Fruit fly (Drosophila melanogaster) whole organism, embryonic: Measurements from ENCODE around the gene rut.

ENCODE experiments used
- Antp ChIP-seq: fragments of 200-800 bp; sonication (Bioruptor generic); optimal IDR thresholded peaks from 3 replicates; lab custom pipeline; 2016; ENCODE audit warnings: missing biosample characterization, missing genetic modification characterization
- CG10366 ChIP-seq: fragments of 200-800 bp; sonication (Bioruptor generic); IDR thresholded peaks from 2 replicates; pipeline ENCODE4 v1.3.6; 2022; ENCODE audit warnings: missing biosample characterization, missing genetic modification characterization
- CG10565 ChIP-seq: fragments of 200-800 bp; sonication (Bioruptor generic); optimal IDR thresholded peaks from 3 replicates; lab custom pipeline; 2016; ENCODE audit warnings: missing biosample characterization, mild to moderate bottlenecking, missing genetic modification characterization
- CG12391 ChIP-seq: fragments of 200-800 bp; sonication (Bioruptor generic); optimal IDR thresholded peaks from 3 replicates; lab custom pipeline; 2018; ENCODE audit warnings: missing biosample characterization, mild to moderate bottlenecking, missing genetic modification characterization, moderate library complexity
- CG14441 ChIP-seq: fragments of 200-800 bp; sonication (Bioruptor generic); IDR thresholded peaks from 2 replicates; pipeline ENCODE4 v1.3.6; 2022; ENCODE audit warnings: missing biosample characterization, missing genetic modification characterization
- CG14710 ChIP-seq: fragments of 200-800 bp; sonication (Bioruptor generic); optimal IDR thresholded peaks from 3 replicates; lab custom pipeline; 2019; ENCODE audit warnings: missing biosample characterization, mild to moderate bottlenecking, missing genetic modification characterization, moderate library complexity
- CG17359 ChIP-seq: fragments of 200-800 bp; sonication (Bioruptor generic); optimal IDR thresholded peaks from 3 replicates; lab custom pipeline; 2018; ENCODE audit warnings: missing biosample characterization, mild to moderate bottlenecking, missing genetic modification characterization, moderate library complexity
- CG17829 ChIP-seq: fragments of 200-800 bp; optimal IDR thresholded peaks from 2 replicates; lab custom pipeline; 2019; ENCODE audit warnings: missing biosample characterization, mild to moderate bottlenecking, missing genetic modification characterization, moderate library complexity
- CG2678 ChIP-seq: fragments of 200-800 bp; sonication (Bioruptor generic); optimal IDR thresholded peaks from 3 replicates; lab custom pipeline; 2019; ENCODE audit warnings: missing biosample characterization, mild to moderate bottlenecking, missing genetic modification characterization, moderate library complexity
- CG30020 ChIP-seq: fragments of 200-800 bp; optimal IDR thresholded peaks from 2 replicates; lab custom pipeline; 2019; ENCODE audit warnings: missing biosample characterization, mild to moderate bottlenecking, missing genetic modification characterization, moderate library complexity
- CG30403 ChIP-seq: fragments of 200-800 bp; sonication (Bioruptor generic); optimal IDR thresholded peaks from 3 replicates; lab custom pipeline; 2016; ENCODE audit warnings: missing biosample characterization, missing genetic modification characterization
- CG30431 ChIP-seq: fragments of 200-800 bp; sonication (Bioruptor generic); optimal IDR thresholded peaks from 2 replicates; lab custom pipeline; 2017; ENCODE audit warnings: missing biosample characterization, missing genetic modification characterization
- CG3065 ChIP-seq: fragments of 200-800 bp; sonication (Bioruptor generic); optimal IDR thresholded peaks from 2 replicates; lab custom pipeline; 2016; ENCODE audit warnings: missing biosample characterization, missing genetic modification characterization
- CG4424 ChIP-seq: fragments of 200-800 bp; sonication (Bioruptor generic); optimal IDR thresholded peaks from 3 replicates; lab custom pipeline; 2016; ENCODE audit warnings: missing biosample characterization, missing genetic modification characterization
- CG7745 ChIP-seq: fragments of 200-800 bp; sonication (Bioruptor generic); optimal IDR thresholded peaks from 2 replicates; lab custom pipeline; 2018; ENCODE audit warnings: missing biosample characterization, mild to moderate bottlenecking, missing genetic modification characterization, moderate library complexity
- CG9437 ChIP-seq: fragments of 200-800 bp; sonication (Bioruptor generic); optimal IDR thresholded peaks from 2 replicates; lab custom pipeline; 2018; ENCODE audit warnings: missing biosample characterization, mild to moderate bottlenecking, missing genetic modification characterization
- Dll ChIP-seq: fragments of 200-800 bp; sonication (Bioruptor generic); IDR thresholded peaks from 4 replicates; pipeline ENCODE4 v1.3.6; 2022; ENCODE audit warnings: missing biosample characterization, missing genetic modification characterization; ENCODE audit not compliant: partially characterized antibody
- Fer3 ChIP-seq: fragments of 200-800 bp; sonication (Bioruptor generic); optimal IDR thresholded peaks from 2 replicates; lab custom pipeline; 2018; ENCODE audit warnings: missing biosample characterization, mild to moderate bottlenecking, missing genetic modification characterization, moderate library complexity
- Gug ChIP-seq: fragments of 200-800 bp; sonication (Bioruptor generic); IDR thresholded peaks from 4 replicates; pipeline ENCODE4 v1.3.6; 2022; ENCODE audit warnings: missing biosample characterization, missing genetic modification characterization
- Hey ChIP-seq: fragments of 200-800 bp; sonication (Bioruptor generic); optimal IDR thresholded peaks from 3 replicates; lab custom pipeline; 2018; ENCODE audit warnings: missing biosample characterization, mild to moderate bottlenecking, missing genetic modification characterization
- Hr78 ChIP-seq, 2 experiments: fragments of 200-800 bp in 1 of 2; fragments of >200 bp in 1 of 2; sonication (Bioruptor generic) in 1 of 2; optimal IDR thresholded peaks; 2 replicates each; lab custom pipeline; 2017 to 2019; ENCODE audit warnings: missing biosample characterization in 2 of 2, missing genetic modification characterization in 2 of 2, mild to moderate bottlenecking in 1 of 2, moderate library complexity in 1 of 2
- Lhr ChIP-seq: fragments of 200-800 bp; sonication (Bioruptor generic); optimal IDR thresholded peaks from 3 replicates; lab custom pipeline; 2017; ENCODE audit warnings: mild to moderate bottlenecking, missing biosample characterization, missing genetic modification reagents, missing genetic modification characterization
- MESR4 ChIP-seq: fragments of 200-800 bp; sonication (Bioruptor generic); optimal IDR thresholded peaks from 2 replicates; lab custom pipeline; 2018; ENCODE audit warnings: missing biosample characterization, mild to moderate bottlenecking, missing genetic modification characterization, moderate library complexity
- Nf-YC ChIP-seq: fragments of 200-800 bp; optimal IDR thresholded peaks from 3 replicates; lab custom pipeline; 2019; ENCODE audit warnings: missing biosample characterization, mild to moderate bottlenecking, missing genetic modification characterization, moderate library complexity
- Opbp ChIP-seq: fragments of 200-800 bp; sonication (Bioruptor generic); IDR thresholded peaks from 3 replicates; pipeline ENCODE4 v1.3.6; 2022; ENCODE audit warnings: missing biosample characterization, missing genetic modification characterization; ENCODE audit not compliant: partially characterized antibody
- Scr ChIP-seq: fragments of 200-800 bp; sonication (Bioruptor generic); IDR thresholded peaks from 2 replicates; pipeline ENCODE4 v1.3.6; 2022; ENCODE audit warnings: missing biosample characterization, missing genetic modification characterization; ENCODE audit not compliant: partially characterized antibody
- Sox102F ChIP-seq: fragments of 200-800 bp; sonication (Bioruptor generic); optimal IDR thresholded peaks from 2 replicates; lab custom pipeline; 2018; ENCODE audit warnings: missing biosample characterization, mild to moderate bottlenecking, missing genetic modification characterization, moderate library complexity
- Spps ChIP-seq: fragments of 200-800 bp; sonication (Bioruptor generic); optimal IDR thresholded peaks from 2 replicates; lab custom pipeline; 2018; ENCODE audit warnings: missing biosample characterization, mild to moderate bottlenecking, missing genetic modification characterization
- al ChIP-seq: fragments of 200-800 bp; sonication (Bioruptor generic); IDR thresholded peaks from 2 replicates; pipeline ENCODE4 v1.3.6; 2022; ENCODE audit warnings: missing biosample characterization, missing genetic modification characterization
- bab2 ChIP-seq: fragments of 200-800 bp; sonication (Bioruptor generic); optimal IDR thresholded peaks from 2 replicates; lab custom pipeline; 2016; ENCODE audit warnings: missing biosample characterization, missing genetic modification characterization
- bbx ChIP-seq: fragments of 200-800 bp; sonication (Bioruptor generic); IDR thresholded peaks from 2 replicates; pipeline ENCODE4 v1.3.6; 2022; ENCODE audit warnings: missing biosample characterization, missing genetic modification characterization; ENCODE audit not compliant: partially characterized antibody
- chif ChIP-seq, 2 experiments: fragments of 200-800 bp; sonication (Bioruptor generic); optimal IDR thresholded peaks; 3 replicates each; lab custom pipeline; 2016; ENCODE audit warnings: missing biosample characterization in 2 of 2, missing genetic modification characterization in 2 of 2
- fd64A ChIP-seq: fragments of 200-800 bp; sonication (Bioruptor generic); optimal IDR thresholded peaks from 3 replicates; lab custom pipeline; 2018; ENCODE audit warnings: missing biosample characterization, mild to moderate bottlenecking, missing genetic modification characterization
- gem ChIP-seq: fragments of 200-800 bp; sonication (Bioruptor generic); optimal IDR thresholded peaks from 2 replicates; lab custom pipeline; 2019; ENCODE audit warnings: missing biosample characterization, mild to moderate bottlenecking, missing genetic modification characterization, moderate library complexity
- grn ChIP-seq: fragments of 200-800 bp; sonication (Bioruptor generic); optimal IDR thresholded peaks from 3 replicates; lab custom pipeline; 2017; ENCODE audit warnings: missing biosample characterization, missing genetic modification characterization
- hbn ChIP-seq: fragments of 200-800 bp; sonication (Bioruptor generic); IDR thresholded peaks from 2 replicates; pipeline ENCODE4 v1.3.6; 2022; ENCODE audit warnings: missing biosample characterization, missing genetic modification characterization; ENCODE audit not compliant: partially characterized antibody
- hkb ChIP-seq, 2 experiments: fragments of 200-800 bp in 1 of 2; fragments of >200 bp in 1 of 2; sonication (Bioruptor generic) in 1 of 2; IDR thresholded peaks in 1 of 2; optimal IDR thresholded peaks in 1 of 2; 2 replicates each; pipeline versions ENCODE4 v1.3.6 to Lab custom; 2017 to 2022; ENCODE audit warnings: missing biosample characterization in 1 of 2, missing genetic modification characterization in 1 of 2
- nerfin-1 ChIP-seq: fragments of 200-800 bp; sonication (Bioruptor generic); optimal IDR thresholded peaks from 3 replicates; lab custom pipeline; 2019; ENCODE audit warnings: missing biosample characterization, mild to moderate bottlenecking, missing genetic modification characterization, moderate library complexity
- odd ChIP-seq: fragments of 200-800 bp; sonication (Bioruptor generic); optimal IDR thresholded peaks from 2 replicates; lab custom pipeline; 2017; ENCODE audit warnings: missing biosample characterization, mild to moderate bottlenecking, missing genetic modification characterization
- phol ChIP-seq: fragments of 200-800 bp; sonication (Bioruptor generic); optimal IDR thresholded peaks from 3 replicates; lab custom pipeline; 2018; ENCODE audit warnings: missing biosample characterization, mild to moderate bottlenecking, missing genetic modification characterization, moderate library complexity
- repo ChIP-seq: fragments of 200-800 bp; sonication (Bioruptor generic); optimal IDR thresholded peaks from 2 replicates; lab custom pipeline; 2016; ENCODE audit warnings: missing biosample characterization, missing genetic modification characterization
- sna ChIP-seq: fragments of 200-800 bp; sonication (Bioruptor generic); IDR thresholded peaks from 2 replicates; pipeline ENCODE4 v1.3.6; 2022; ENCODE audit warnings: missing biosample characterization, missing genetic modification characterization; ENCODE audit not compliant: partially characterized antibody
- ssp ChIP-seq: fragments of 200-800 bp; sonication (Bioruptor generic); IDR thresholded peaks from 2 replicates; pipeline ENCODE4 v1.3.6; 2022; ENCODE audit warnings: missing biosample characterization, missing genetic modification characterization
- sug ChIP-seq: fragments of 200-800 bp; optimal IDR thresholded peaks from 2 replicates; lab custom pipeline; 2019; ENCODE audit warnings: missing biosample characterization, mild to moderate bottlenecking, missing genetic modification characterization, moderate library complexity

Gene rut

dm6 chrX:14832562-14833303 is 6.9 kb upstream of the rut start, which contains the start of gene CG14411 (continued):
- TF ChIP-seq Lhr (GFP tag; lab: Kevin White, UChicago) (peak; percentile 36), CG17359 (tag; lab: Kevin White, UChicago) (no peak), CG7745 (tag; lab: Kevin White, UChicago) (no peak), Antp (GFP tag; lab: Kevin White, UChicago) (no peak), chif (GFP tag; optimal IDR thresholded peaks at IDR 0.05; lab: Kevin White, UChicago) (no peak), grn (GFP tag; lab: Kevin White, UChicago) (no peak), bab2 (GFP tag; lab: Kevin White, UChicago) (no peak), al (GFP tag; lab: Robert Waterston, UW) (no peak)

- TF ChIP-seq repo (no peak), hkb (optimal IDR thresholded peaks at IDR 0.05; lab: Kevin White, UChicago) (no peak), hkb (GFP tag; IDR thresholded peaks at IDR 0.05; lab: Robert Waterston, UW) (no peak), Hr78 (GFP tag; optimal IDR thresholded peaks at IDR 0.05; lab: Kevin White, UChicago) (no peak), CG12391 (tag; lab: Kevin White, UChicago) (peak; percentile 45), gem (peak; percentile 50), sug (tag; lab: Kevin White, UChicago) (peak; percentile 4), CG10565 (GFP tag; lab: Kevin White, UChicago) (no peak), ssp (GFP tag; lab: Robert Waterston, UW) (0 out of 2 replicates have a peak, but pooled peaks have one; percentile 13), Nf-YC (tag; lab: Kevin White, UChicago) (peak; percentile 7), phol (tag; lab: Kevin White, UChicago) (peak; percentile 22), nerfin-1 (tag; lab: Kevin White, UChicago) (no peak), fd64A (GFP tag; lab: Kevin White, UChicago) (no peak), CG17829 (tag; lab: Kevin White, UChicago) (no peak), CG30020 (peak; percentile 94), CG3065 (GFP tag; lab: Kevin White, UChicago) (no peak), CG2678 (tag; lab: Kevin White, UChicago) (peak; percentile 38), Hey (no peak), CG14441 (GFP tag; lab: Robert Waterston, UW) (no peak), bbx (GFP tag; lab: Robert Waterston, UW) (peak; percentile 23; the same call in 1 of the 2 replicates), Sox102F (GFP tag; lab: Kevin White, UChicago) (no peak), CG9437 (peak; percentile 33), Dll (peak; percentile 70), odd (no peak), CG30403 (GFP tag; lab: Kevin White, UChicago) (peak; percentile 11), Spps (tag; lab: Kevin White, UChicago) (no peak), CG30431 (GFP tag; lab: Kevin White, UChicago) (no peak), MESR4 (GFP tag; lab: Kevin White, UChicago) (peak; percentile 67), Gug (no peak), sna (GFP tag; lab: Robert Waterston, UW) (peak; percentile 54), CG4424 (peak; percentile 0), hbn (GFP tag; lab: Robert Waterston, UW) (peak; percentile 30; the same call in 1 of the 2 replicates), Fer3 (no peak), CG14710 (tag; lab: Kevin White, UChicago) (no peak), CG10366 (GFP tag; lab: Robert Waterston, UW) (no peak), Opbp (GFP tag; lab: Robert Waterston, UW) (0 out of 3 replicates have a peak, but pooled peaks have one; percentile 31), Scr (GFP tag; lab: Robert Waterston, UW) (peak; percentile 65)
Measured at dm6 chrX:14831713-14832561, 6.1 kb upstream of the rut start, which contains the start of gene CG14408. TSS of gene CG14408 (minus strand) at chrX:14832033.
